Worm (Caenorhabditis elegans) whole organism, young adult: ENCODE data around the gene pdcd-2.
A peak's percentile ranks its signal among the peaks of the same experiment; 100 is the strongest.

Source experiments
- B0261.1 ChIP-seq: sonication (generic microtip); optimal IDR thresholded peaks from 2 replicates; lab custom pipeline; 2016; ENCODE audit warnings: mild to moderate bottlenecking, missing genetic modification characterization, moderate library complexity, missing compliant biosample characterization
- D2030.7 ChIP-seq: fragments of 200-800 bp; sonication (Bioruptor generic); IDR thresholded peaks from 2 replicates; pipeline ENCODE4 v1.3.6; 2022; ENCODE audit warnings: missing genetic modification reagents, missing genetic modification characterization, missing compliant biosample characterization
- F39B2.1 ChIP-seq: fragments of 200-800 bp; sonication (Bioruptor generic); IDR thresholded peaks from 2 replicates; pipeline ENCODE4 v1.3.6; 2022; ENCODE audit warnings: missing genetic modification reagents, missing genetic modification characterization, missing compliant biosample characterization
- Y53G8AR.9 ChIP-seq: fragments of 200-800 bp; sonication (Bioruptor generic); conservative IDR thresholded peaks from 2 replicates; pipeline ENCODE4 v1.3.6; 2022; ENCODE audit warnings: missing genetic modification reagents, missing genetic modification characterization, missing compliant biosample characterization
- ama-1 ChIP-seq, 3 experiments: fragments of 150-350 bp in 1 of 3; sonication (generic microtip) in 2 of 3; optimal IDR thresholded peaks; 2 replicates each; lab custom pipeline; 2014 to 2018; ENCODE audit warnings: missing biosample characterization in 2 of 3, missing genetic modification characterization in 2 of 3, missing genetic modification reagents in 2 of 3
- attf-5 ChIP-seq: fragments of 200-800 bp; sonication (Bioruptor generic); optimal IDR thresholded peaks from 2 replicates; lab custom pipeline; 2018; ENCODE audit warnings: mild to moderate bottlenecking, missing genetic modification characterization, missing compliant biosample characterization
- cebp-1 ChIP-seq, 2 experiments: fragments of 200-800 bp in 1 of 2; sonication (Bioruptor generic) in 1 of 2; sonication (generic microtip) in 1 of 2; IDR thresholded peaks in 1 of 2; optimal IDR thresholded peaks in 1 of 2; 2 replicates each; pipeline versions ENCODE4 v1.3.6 to Lab custom; 2017 to 2022; ENCODE audit warnings: missing compliant biosample characterization in 2 of 2, missing genetic modification characterization in 2 of 2, mild to moderate bottlenecking in 1 of 2, missing genetic modification reagents in 1 of 2, moderate library complexity in 1 of 2
- cebp-2 ChIP-seq: fragments of 200-800 bp; sonication (Bioruptor generic); IDR thresholded peaks from 2 replicates; pipeline ENCODE4 v1.3.6; 2022; ENCODE audit warnings: missing genetic modification characterization, missing compliant biosample characterization
- ceh-27 ChIP-seq: fragments of 200-800 bp; sonication (Bioruptor generic); optimal IDR thresholded peaks from 2 replicates; lab custom pipeline; 2018; ENCODE audit warnings: mild to moderate bottlenecking, missing genetic modification characterization, moderate library complexity, missing compliant biosample characterization
- ceh-79 ChIP-seq: sonication (generic microtip); optimal IDR thresholded peaks from 2 replicates; lab custom pipeline; 2017; ENCODE audit warnings: mild to moderate bottlenecking, missing genetic modification characterization, missing compliant biosample characterization
- chd-7 ChIP-seq: sonication (generic microtip); optimal IDR thresholded peaks from 2 replicates; lab custom pipeline; 2016; ENCODE audit warnings: mild to moderate bottlenecking, missing genetic modification characterization, moderate library complexity, missing compliant biosample characterization
- dox-1 ChIP-seq: fragments of 200-800 bp; sonication (Bioruptor generic); IDR thresholded peaks from 2 replicates; pipeline ENCODE4 v1.3.6; 2022; ENCODE audit warnings: missing genetic modification reagents, missing genetic modification characterization, missing compliant biosample characterization
- egl-44 ChIP-seq: fragments of 200-800 bp; sonication (Bioruptor generic); IDR thresholded peaks from 2 replicates; pipeline ENCODE4 v1.3.6; 2022; ENCODE audit warnings: missing genetic modification reagents, missing genetic modification characterization, missing compliant biosample characterization
- ets-4 ChIP-seq: fragments of 200-800 bp; sonication (Bioruptor generic); optimal IDR thresholded peaks from 2 replicates; lab custom pipeline; 2018; ENCODE audit warnings: mild to moderate bottlenecking, missing genetic modification characterization, missing compliant biosample characterization
- hmg-20 ChIP-seq: fragments of 200-800 bp; sonication (Bioruptor generic); IDR thresholded peaks from 2 replicates; pipeline ENCODE4 v1.3.6; 2022; ENCODE audit warnings: missing genetic modification reagents, missing genetic modification characterization, missing compliant biosample characterization
- hsf-1 ChIP-seq: fragments of 200-800 bp; sonication (Bioruptor generic); IDR thresholded peaks from 2 replicates; pipeline ENCODE4 v1.3.6; 2022; ENCODE audit warnings: missing genetic modification reagents, missing genetic modification characterization, missing compliant biosample characterization
- lin-26 ChIP-seq: fragments of 200-800 bp; sonication (Bioruptor generic); IDR thresholded peaks from 2 replicates; pipeline ENCODE4 v1.3.6; 2022; ENCODE audit warnings: missing genetic modification reagents, missing genetic modification characterization, missing compliant biosample characterization
- lin-54 ChIP-seq: fragments of 200-800 bp; sonication (Bioruptor generic); optimal IDR thresholded peaks from 2 replicates; lab custom pipeline; 2018; ENCODE audit warnings: mild to moderate bottlenecking, missing genetic modification characterization, missing compliant biosample characterization
- lsl-1 ChIP-seq: fragments of 200-800 bp; sonication (Bioruptor generic); optimal IDR thresholded peaks from 2 replicates; lab custom pipeline; 2018; ENCODE audit warnings: mild to moderate bottlenecking, missing genetic modification characterization, moderate library complexity, missing compliant biosample characterization
- lsy-27 ChIP-seq: sonication (generic microtip); optimal IDR thresholded peaks from 2 replicates; lab custom pipeline; 2017; ENCODE audit warnings: missing genetic modification characterization, mild to moderate bottlenecking, missing compliant biosample characterization, antibody characterized with exemption, missing genotype, borderline replicate concordance; ENCODE audit not compliant: insufficient read depth
- madf-6 ChIP-seq: fragments of 200-800 bp; sonication (Bioruptor generic); IDR thresholded peaks from 2 replicates; pipeline ENCODE4 v1.3.6; 2022; ENCODE audit warnings: missing genetic modification reagents, missing genetic modification characterization, missing compliant biosample characterization
- mcd-1 ChIP-seq: fragments of 200-800 bp; sonication (Bioruptor generic); IDR thresholded peaks from 2 replicates; pipeline ENCODE4 v1.3.6; 2022; ENCODE audit warnings: missing genetic modification reagents, missing genetic modification characterization, missing compliant biosample characterization
- nfya-2 ChIP-seq: fragments of 200-800 bp; sonication (Bioruptor generic); IDR thresholded peaks from 2 replicates; pipeline ENCODE4 v1.3.6; 2022; ENCODE audit warnings: missing genetic modification reagents, missing genetic modification characterization, missing compliant biosample characterization
- nhr-27 ChIP-seq: fragments of 200-800 bp; sonication (Bioruptor generic); optimal IDR thresholded peaks from 2 replicates; lab custom pipeline; 2018; ENCODE audit warnings: mild to moderate bottlenecking, missing genetic modification characterization, moderate library complexity, missing compliant biosample characterization
- nhr-80 ChIP-seq: sonication (generic microtip); optimal IDR thresholded peaks from 2 replicates; lab custom pipeline; 2016; ENCODE audit warnings: missing genetic modification characterization, missing compliant biosample characterization
- nhr-90 ChIP-seq: sonication (generic microtip); optimal IDR thresholded peaks from 2 replicates; lab custom pipeline; 2016; ENCODE audit warnings: missing genotype, mild to moderate bottlenecking, missing genetic modification characterization, missing compliant biosample characterization
- pha-4 ChIP-seq: fragments of 150-350 bp; sonication (generic microtip); optimal IDR thresholded peaks from 2 replicates; lab custom pipeline; 2014; ENCODE audit warnings: missing biosample characterization, missing genetic modification reagents, missing genetic modification characterization
- rcor-1 ChIP-seq: fragments of 200-800 bp; sonication (Bioruptor generic); IDR thresholded peaks from 2 replicates; pipeline ENCODE4 v1.3.6; 2022; ENCODE audit warnings: missing genetic modification reagents, missing genetic modification characterization, missing compliant biosample characterization
- rec-8 ChIP-seq, 2 experiments: sonication (generic microtip); optimal IDR thresholded peaks; 2 replicates each; lab custom pipeline; 2016; ENCODE audit warnings: mild to moderate bottlenecking in 2 of 2, missing genetic modification characterization in 2 of 2, missing genetic modification reagents in 2 of 2, missing genotype in 2 of 2, missing biosample characterization in 1 of 2, missing compliant biosample characterization in 1 of 2, moderate library complexity in 1 of 2
- repo-1 ChIP-seq: sonication (generic microtip); optimal IDR thresholded peaks from 2 replicates; lab custom pipeline; 2017; ENCODE audit warnings: mild to moderate bottlenecking, missing genetic modification characterization, missing compliant biosample characterization
- rpc-1 ChIP-seq, 2 experiments: fragments of 150-350 bp in 1 of 2; sonication (generic microtip) in 1 of 2; optimal IDR thresholded peaks; 2 replicates each; lab custom pipeline; 2014 to 2018; ENCODE audit warnings: missing biosample characterization in 1 of 2, missing genetic modification characterization in 1 of 2, missing genetic modification reagents in 1 of 2, missing genotype in 1 of 2
- sea-2 ChIP-seq: fragments of 200-800 bp; sonication (Bioruptor generic); IDR thresholded peaks from 2 replicates; pipeline ENCODE4 v1.3.6; 2022; ENCODE audit warnings: missing genetic modification characterization, missing compliant biosample characterization
- snpc-1.1 ChIP-seq: sonication (generic microtip); optimal IDR thresholded peaks from 2 replicates; lab custom pipeline; 2017; ENCODE audit warnings: missing genetic modification characterization, mild to moderate bottlenecking, missing compliant biosample characterization, antibody characterized with exemption, moderate library complexity, missing genotype, missing genetic modification reagents; ENCODE audit not compliant: insufficient read depth
- snpc-3.4 ChIP-seq: sonication (generic microtip); optimal IDR thresholded peaks from 2 replicates; lab custom pipeline; 2017; ENCODE audit warnings: missing genetic modification characterization, mild to moderate bottlenecking, missing compliant biosample characterization, antibody characterized with exemption, moderate library complexity, missing genotype, missing genetic modification reagents
- tbp1 ChIP-seq: fragments of 200-800 bp; sonication (Bioruptor generic); optimal IDR thresholded peaks from 2 replicates; lab custom pipeline; 2018; ENCODE audit warnings: mild to moderate bottlenecking, missing genetic modification characterization, missing compliant biosample characterization
- zfh-2 ChIP-seq: fragments of 200-800 bp; sonication (Bioruptor generic); conservative IDR thresholded peaks from 2 replicates; pipeline ENCODE4 v1.3.6; 2022; ENCODE audit warnings: missing genetic modification reagents, missing genetic modification characterization, missing compliant biosample characterization
- ztf-18 ChIP-seq: sonication (generic microtip); optimal IDR thresholded peaks from 2 replicates; lab custom pipeline; 2016; ENCODE audit warnings: missing genotype, mild to moderate bottlenecking, missing genetic modification characterization, missing compliant biosample characterization
- ztf-25 ChIP-seq: fragments of 200-800 bp; sonication (Bioruptor generic); IDR thresholded peaks from 2 replicates; pipeline ENCODE4 v1.3.6; 2022; ENCODE audit warnings: missing genetic modification reagents, missing genetic modification characterization, missing compliant biosample characterization
- ztf-26 ChIP-seq: sonication (generic microtip); optimal IDR thresholded peaks from 2 replicates; lab custom pipeline; 2017; ENCODE audit warnings: missing genetic modification characterization, missing compliant biosample characterization

pdcd-2 gene

DNA sequence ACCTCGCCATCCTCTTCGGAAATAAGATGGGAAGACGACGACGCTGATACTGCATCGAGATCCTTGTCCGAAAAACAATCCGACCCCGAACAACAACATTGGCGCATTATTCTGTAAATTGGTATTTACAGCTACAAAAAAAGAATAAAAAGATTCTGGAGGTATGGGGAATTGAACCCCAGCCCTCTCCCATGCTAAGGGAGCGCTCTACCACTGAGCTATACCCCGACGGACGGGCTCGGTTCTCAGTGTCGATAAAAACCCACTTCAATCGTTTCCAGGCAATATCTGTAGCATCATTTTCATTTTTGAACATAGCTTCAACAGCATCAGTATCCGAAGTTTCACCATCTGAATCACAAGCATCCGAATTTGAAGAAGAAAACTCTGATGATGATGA, 10.9 kb upstream of the pdcd-2 start (continued):
- TF ChIP-seq nhr-27: no peak
- TF ChIP-seq zfh-2: peak; percentile 34; the same call in 1 of the 2 replicates
- TF ChIP-seq rpc-1 (optimal IDR thresholded peaks at IDR 0.05; lab: Kevin White, UChicago): peak; percentile 58
- TF ChIP-seq rpc-1 (tag; optimal IDR thresholded peaks at IDR 0.05; lab: Kevin White, UChicago): peak; percentile 77
- peak; percentile 67 for TF ChIP-seq D2030.7 (GFP tag; lab: Robert Waterston, UW)
- TF ChIP-seq lin-26 (GFP tag; lab: Robert Waterston, UW): peak; percentile 89; the same call in 1 of the 2 replicates
- TF ChIP-seq lsl-1 (GFP tag; lab: Kevin White, UChicago): peak; percentile 26
- no peak for TF ChIP-seq nfya-2 (GFP tag; lab: Robert Waterston, UW)
- TF ChIP-seq B0261.1 (tag; lab: Kevin White, UChicago): peak; percentile 71
- peak; percentile 6 for TF ChIP-seq chd-7 (tag; lab: Kevin White, UChicago)
- TF ChIP-seq hsf-1: no peak
- TF ChIP-seq snpc-3.4 (tag; lab: Kevin White, UChicago): peak; percentile 40
- no peak for TF ChIP-seq sea-2 (GFP tag; lab: Robert Waterston, UW)
- TF ChIP-seq nhr-80 (tag; lab: Kevin White, UChicago): peak; percentile 13
- TF ChIP-seq nhr-90 (tag; lab: Kevin White, UChicago): peak; percentile 34
- peak; percentile 4 for TF ChIP-seq ceh-27 (GFP tag; lab: Kevin White, UChicago)
- no peak for TF ChIP-seq ceh-79
- peak; percentile 88 for TF ChIP-seq tbp1 (GFP tag; lab: Kevin White, UChicago)
- TF ChIP-seq ama-1 (optimal IDR thresholded peaks at IDR 0.05; lab: Kevin White, UChicago): no peak
- peak in 1 of 2 experiments; percentile 64 for TF ChIP-seq ama-1 (GFP tag; optimal IDR thresholded peaks at IDR 0.05; lab: Kevin White, UChicago)
- peak; percentile 23 for TF ChIP-seq attf-5 (GFP tag; lab: Kevin White, UChicago)
- TF ChIP-seq ets-4 (GFP tag; lab: Kevin White, UChicago): no peak
- no peak for TF ChIP-seq F39B2.1 (GFP tag; lab: Robert Waterston, UW)
- no peak for TF ChIP-seq cebp-2
- TF ChIP-seq Y53G8AR.9 (GFP tag; lab: Robert Waterston, UW): no peak
- no peak for TF ChIP-seq ztf-25 (GFP tag; lab: Robert Waterston, UW)
- TF ChIP-seq dox-1 (GFP tag; lab: Robert Waterston, UW): peak; percentile 77
- TF ChIP-seq pha-4 (tag; lab: Kevin White, UChicago): no peak
- peak; percentile 25 for TF ChIP-seq lin-54 (GFP tag; lab: Kevin White, UChicago)
- no peak for TF ChIP-seq repo-1
- no peak for TF ChIP-seq mcd-1 (GFP tag; lab: Robert Waterston, UW)
- no peak for TF ChIP-seq cebp-1 (GFP tag; IDR thresholded peaks at IDR 0.05; lab: Robert Waterston, UW)
- TF ChIP-seq cebp-1 (tag; optimal IDR thresholded peaks at IDR 0.05; lab: Kevin White, UChicago): peak; percentile 46
- peak; percentile 61 for TF ChIP-seq madf-6 (GFP tag; lab: Robert Waterston, UW)
- TF ChIP-seq lsy-27 (tag; lab: Kevin White, UChicago): no peak
- TF ChIP-seq egl-44 (GFP tag; lab: Robert Waterston, UW): peak; percentile 68; the same call in 1 of the 2 replicates
- no peak for TF ChIP-seq ztf-26 (tag; lab: Kevin White, UChicago)
- no peak for TF ChIP-seq hmg-20 (GFP tag; lab: Robert Waterston, UW)
- TF ChIP-seq rcor-1: 0 out of 2 replicates have a peak, but pooled peaks have one; percentile 17
- peak in 1 of 2 experiments; percentile 30 for TF ChIP-seq rec-8 (tag; optimal IDR thresholded peaks at IDR 0.05; lab: Kevin White, UChicago)
- TF ChIP-seq snpc-1.1: peak; percentile 57
- TF ChIP-seq ztf-18: peak; percentile 41
